Worm (Caenorhabditis elegans): ENCODE results near the gene acr-2.
A peak's percentile ranks its signal among the peaks of the same experiment; 100 is the strongest.

ce11 chrX:6671717-6672116, 30.6 kb upstream of the acr-2 start:
- TF ChIP-seq unc-62 (GFP tag; optimal IDR thresholded peaks at IDR 0.05) = no peak
- TF ChIP-seq nfya-1 (tag; optimal IDR thresholded peaks at IDR 0.05; ENCODE audit: insufficient read depth) = no peak
- TF ChIP-seq R02D3.7 (tag; optimal IDR thresholded peaks at IDR 0.05) = no peak
- TF ChIP-seq ceh-82 (tag; optimal IDR thresholded peaks at IDR 0.05) = no peak
- no peak for TF ChIP-seq nhr-237 (tag; optimal IDR thresholded peaks at IDR 0.05)
- TF ChIP-seq elt-3 (tag; optimal IDR thresholded peaks at IDR 0.05) = no peak
- no peak for TF ChIP-seq nhr-28 (tag; optimal IDR thresholded peaks at IDR 0.05)
- peak; percentile 27 for TF ChIP-seq nhr-23 (tag; optimal IDR thresholded peaks at IDR 0.05)
